Worm (Caenorhabditis elegans) whole organism, early embryonic: ENCODE measurements around the gene F49C12.5.
"Not testable (repeated sequence)": the region's sequence is repeated elsewhere in the genome, so short reads cannot be mapped to it uniquely, and the experiment has no call there.

Source experiments
- B0310.2 ChIP-seq: sonication (generic microtip); optimal IDR thresholded peaks from 2 replicates; lab custom pipeline; 2016; ENCODE audit warnings: mild to moderate bottlenecking, missing genetic modification characterization, missing compliant biosample characterization
- F13C5.2 ChIP-seq: sonication (generic microtip); optimal IDR thresholded peaks from 2 replicates; lab custom pipeline; 2017; ENCODE audit warnings: mild to moderate bottlenecking, missing genetic modification characterization, inconsistent platforms, missing compliant biosample characterization
- aly-1 ChIP-seq: sonication (generic microtip); optimal IDR thresholded peaks from 2 replicates; lab custom pipeline; 2016; ENCODE audit warnings: missing genetic modification characterization, missing compliant biosample characterization
- ama-1 ChIP-seq: fragments of 150-350 bp; optimal IDR thresholded peaks from 2 replicates; lab custom pipeline; 2014
- ceh-13 ChIP-seq: fragments of 200-800 bp; sonication (Bioruptor generic); optimal IDR thresholded peaks from 2 replicates; lab custom pipeline; 2018; ENCODE audit warnings: mild to moderate bottlenecking, missing genetic modification characterization, missing compliant biosample characterization
- ceh-36 ChIP-seq: sonication (generic microtip); optimal IDR thresholded peaks from 2 replicates; lab custom pipeline; 2016; ENCODE audit warnings: missing genetic modification characterization, inconsistent platforms, missing compliant biosample characterization
- ets-7 ChIP-seq: sonication (generic microtip); optimal IDR thresholded peaks from 2 replicates; lab custom pipeline; 2016; ENCODE audit warnings: missing genotype, missing genetic modification characterization, missing compliant biosample characterization
- flt-1 ChIP-seq: fragments of 200-800 bp; sonication (Bioruptor generic); IDR thresholded peaks from 2 replicates; pipeline ENCODE4 v1.3.6; 2022; ENCODE audit warnings: missing genetic modification characterization, missing compliant biosample characterization
- hmbx-1 ChIP-seq: sonication (generic microtip); optimal IDR thresholded peaks from 2 replicates; lab custom pipeline; 2016; ENCODE audit warnings: mild to moderate bottlenecking, missing genetic modification characterization, missing compliant biosample characterization
- hmg-4 ChIP-seq: fragments of 200-800 bp; sonication (Bioruptor generic); optimal IDR thresholded peaks from 2 replicates; lab custom pipeline; 2018; ENCODE audit warnings: mild to moderate bottlenecking, missing genetic modification characterization, missing compliant biosample characterization
- hnd-1 ChIP-seq: sonication (generic microtip); optimal IDR thresholded peaks from 2 replicates; lab custom pipeline; 2016; ENCODE audit warnings: missing genetic modification characterization, missing compliant biosample characterization
- pes-1 ChIP-seq: fragments of 200-800 bp; sonication (Bioruptor generic); IDR thresholded peaks from 2 replicates; pipeline ENCODE4 v1.3.6; 2022; ENCODE audit warnings: missing genetic modification reagents, missing genetic modification characterization, missing compliant biosample characterization
- scrt-1 ChIP-seq: fragments of 200-800 bp; sonication (Bioruptor generic); IDR thresholded peaks from 2 replicates; pipeline ENCODE4 v1.3.6; 2022; ENCODE audit warnings: missing genetic modification characterization, missing compliant biosample characterization
- sea-1 ChIP-seq: fragments of 200-800 bp; sonication (Bioruptor generic); conservative IDR thresholded peaks from 2 replicates; pipeline ENCODE4 v1.3.6; 2022; ENCODE audit warnings: missing genetic modification characterization, missing compliant biosample characterization
- tbx-11 ChIP-seq: fragments of 200-800 bp; sonication (Bioruptor generic); IDR thresholded peaks from 2 replicates; pipeline ENCODE4 v1.3.6; 2022; ENCODE audit warnings: missing genetic modification characterization, missing compliant biosample characterization
- tbx-37 ChIP-seq: fragments of 200-800 bp; sonication (Bioruptor generic); conservative IDR thresholded peaks from 2 replicates; pipeline ENCODE4 v1.3.6; 2022; ENCODE audit warnings: missing genetic modification reagents, missing genetic modification characterization, missing compliant biosample characterization
- tra-4 ChIP-seq: sonication (generic microtip); optimal IDR thresholded peaks from 2 replicates; lab custom pipeline; 2017; ENCODE audit warnings: missing genetic modification characterization, missing compliant biosample characterization

F49C12.5 gene

DNA sequence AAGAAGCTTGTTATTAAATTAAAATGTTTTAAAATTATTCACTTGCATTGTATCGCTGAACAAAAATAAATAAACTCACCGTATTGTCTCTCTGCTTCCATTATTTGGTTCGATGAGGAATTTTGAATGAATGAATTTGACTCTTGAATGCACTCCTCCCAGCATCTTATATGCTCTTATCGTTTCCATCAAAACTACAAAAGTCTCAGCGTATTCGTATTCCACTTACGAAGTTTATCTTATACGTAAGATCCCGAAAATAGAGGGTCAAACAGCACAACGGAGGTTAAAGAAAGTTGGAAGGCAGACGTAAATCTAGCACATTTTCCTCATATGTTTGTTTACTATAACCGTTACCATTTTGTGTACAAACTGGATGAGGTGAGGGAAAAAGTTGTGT lies 18.4 kb upstream of the F49C12.5 start, which contains the start of gene nhr-267:
nhr-267 (minus strand) TSS at position 101 of the 400 bp plus-strand sequence.
- TF ChIP-seq ceh-13 (GFP tag; lab: Kevin White, UChicago); tbx-11 (GFP tag; lab: Robert Waterston, UW); sea-1: not testable (repeated sequence)

DNA sequence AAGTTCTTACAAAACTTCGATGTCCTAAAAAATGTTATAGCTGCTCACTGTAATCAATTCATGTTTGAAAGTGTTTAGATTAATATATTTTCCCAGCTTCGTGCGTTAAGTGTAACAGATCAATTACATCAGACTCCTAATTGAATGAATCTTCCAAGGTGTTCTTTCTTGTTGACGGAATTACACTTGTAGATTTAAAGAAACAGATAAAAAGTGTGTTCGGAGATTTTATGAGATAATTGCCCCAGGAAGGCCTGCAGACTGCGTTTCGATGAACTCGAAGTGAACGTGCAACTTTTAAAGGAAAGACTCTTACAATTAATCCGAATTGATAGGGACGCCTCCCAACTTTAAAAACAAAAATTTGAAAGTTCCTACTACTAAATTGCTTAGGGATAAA lies 15.1 kb upstream of the F49C12.5 start:
- TF ChIP-seq ets-7 (tag; lab: Kevin White, UChicago) (no peak), sea-1 (no peak), pes-1 (no peak), tbx-37 (GFP tag; lab: Robert Waterston, UW) (no peak), aly-1 (no peak), flt-1 (GFP tag; lab: Robert Waterston, UW) (no peak), hmg-4 (GFP tag; lab: Kevin White, UChicago) (no peak), scrt-1 (no peak), B0310.2 (no peak), ceh-36 (tag; lab: Kevin White, UChicago) (no peak)

DNA sequence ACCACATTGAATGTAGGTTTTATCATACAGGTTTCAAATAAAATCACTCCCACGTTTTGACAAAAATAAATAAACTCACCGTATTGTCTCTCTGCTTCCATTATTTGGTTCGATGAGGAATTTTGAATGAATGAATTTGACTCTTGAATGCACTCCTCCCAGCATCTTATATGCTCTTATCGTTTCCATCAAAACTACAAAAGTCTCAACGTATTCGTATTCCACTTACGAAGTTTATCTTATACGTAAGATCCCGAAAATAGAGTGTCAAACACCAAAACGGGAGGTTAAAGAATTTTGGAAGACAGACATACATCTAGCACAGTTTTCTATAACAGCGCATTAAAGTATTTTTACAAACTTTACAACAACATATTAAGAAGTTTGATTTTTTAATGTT lies 10.9 kb upstream of the F49C12.5 start, which contains the start of gene nhr-264:
nhr-264 (minus strand) TSS at position 101 of the 400 bp plus-strand sequence.
- TF ChIP-seq ets-7 (tag; lab: Kevin White, UChicago); tbx-37 (GFP tag; lab: Robert Waterston, UW); aly-1: not testable (repeated sequence)

DNA sequence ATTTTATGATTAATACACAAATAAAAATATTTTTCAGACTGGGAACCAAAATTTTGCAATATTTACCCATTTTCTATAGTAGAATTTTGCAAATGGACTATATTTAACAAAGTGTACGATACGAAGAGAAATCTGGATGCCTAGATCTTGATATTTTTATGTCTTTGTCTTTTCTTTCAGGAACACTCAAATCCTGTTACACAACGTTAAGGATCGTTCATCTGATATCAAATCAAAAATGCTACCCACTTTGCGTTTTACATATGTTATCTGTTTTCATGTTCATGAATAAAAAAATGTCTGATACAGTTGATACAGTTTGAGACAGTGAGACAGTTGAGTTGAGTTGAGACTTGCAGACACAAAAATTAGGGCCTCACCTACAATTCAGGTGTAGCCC lies 8.4 kb upstream of the F49C12.5 start, which contains the start of gene F49C12.1:
F49C12.1 (minus strand) TSS at position 70 of the 400 bp plus-strand sequence.
- TF ChIP-seq hnd-1 (tag; lab: Kevin White, UChicago) (no peak), tbx-37 (GFP tag; lab: Robert Waterston, UW) (no peak), tra-4 (tag; lab: Kevin White, UChicago) (no peak), ceh-13 (GFP tag; lab: Kevin White, UChicago) (no peak), hmg-4 (GFP tag; lab: Kevin White, UChicago) (no peak), scrt-1 (no peak), ceh-36 (tag; lab: Kevin White, UChicago) (no peak), tbx-11 (GFP tag; lab: Robert Waterston, UW) (no peak), sea-1 (no peak), B0310.2 (no peak), flt-1 (GFP tag; lab: Robert Waterston, UW) (no peak), ets-7 (tag; lab: Kevin White, UChicago) (no peak), F13C5.2 (tag; lab: Kevin White, UChicago) (no peak), hmbx-1 (tag; lab: Kevin White, UChicago) (no peak), ama-1 (no peak), aly-1 (no peak), pes-1 (no peak)

DNA sequence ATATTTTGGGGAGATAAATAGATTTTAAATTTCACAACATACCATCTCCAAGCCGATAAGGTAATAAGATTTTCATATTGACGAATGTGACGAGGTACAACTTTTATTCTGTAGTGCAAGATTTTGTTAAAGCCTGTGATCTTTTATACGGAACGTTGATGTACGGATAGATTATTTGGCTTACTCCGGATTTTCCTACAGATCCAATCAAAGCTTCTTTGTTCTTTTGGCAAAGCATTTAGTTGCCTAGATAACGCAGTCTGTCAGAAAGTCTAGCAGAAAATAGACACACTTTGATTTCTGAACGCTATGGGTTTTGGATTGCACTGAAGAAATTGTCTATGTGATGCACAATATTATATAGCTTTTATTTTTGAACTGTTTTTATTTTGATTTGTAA lies 5.6 kb upstream of the F49C12.5 start, which contains the start of gene F49C12.2:
F49C12.2 (minus strand) TSS at position 101 of the 400 bp plus-strand sequence.
- TF ChIP-seq ama-1 (no peak), tbx-11 (GFP tag; lab: Robert Waterston, UW) (no peak), flt-1 (GFP tag; lab: Robert Waterston, UW) (no peak), hmbx-1 (tag; lab: Kevin White, UChicago) (no peak), ceh-13 (GFP tag; lab: Kevin White, UChicago) (no peak), ceh-36 (tag; lab: Kevin White, UChicago) (no peak), scrt-1 (no peak), sea-1 (no peak), hmg-4 (GFP tag; lab: Kevin White, UChicago) (no peak), hnd-1 (tag; lab: Kevin White, UChicago) (no peak), B0310.2 (no peak), tbx-37 (GFP tag; lab: Robert Waterston, UW) (no peak), pes-1 (no peak), ets-7 (tag; lab: Kevin White, UChicago) (no peak), tra-4 (tag; lab: Kevin White, UChicago) (no peak), aly-1 (no peak), F13C5.2 (tag; lab: Kevin White, UChicago) (no peak)

DNA sequence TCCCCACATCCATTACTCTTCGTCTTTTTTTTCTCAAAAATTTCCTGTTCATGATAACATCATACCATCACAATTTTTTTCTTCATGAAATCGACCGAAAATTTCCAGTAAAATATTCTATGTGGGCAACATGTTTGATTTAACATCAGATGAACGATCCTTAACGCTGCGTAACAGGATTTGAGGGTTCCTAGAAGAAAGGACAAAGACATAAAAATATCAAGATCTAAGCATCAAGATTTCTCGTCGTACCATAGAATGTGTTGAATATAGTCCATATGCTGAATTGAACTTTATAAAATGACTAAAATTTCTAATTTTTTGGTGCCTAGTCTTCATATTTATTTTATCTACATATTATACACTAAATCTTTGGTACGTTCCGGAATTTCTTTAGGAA lies 4.6 kb upstream of the F49C12.5 start, which contains the start of gene F49C12.3:
F49C12.3 (plus strand) TSS at position 301 of the 400 bp plus-strand sequence.
- TF ChIP-seq B0310.2 (no peak), ceh-36 (tag; lab: Kevin White, UChicago) (no peak), tbx-37 (GFP tag; lab: Robert Waterston, UW) (no peak), pes-1 (no peak), tbx-11 (GFP tag; lab: Robert Waterston, UW) (no peak), hnd-1 (tag; lab: Kevin White, UChicago) (no peak), flt-1 (GFP tag; lab: Robert Waterston, UW) (no peak), ama-1 (no peak), ets-7 (tag; lab: Kevin White, UChicago) (no peak), hmg-4 (GFP tag; lab: Kevin White, UChicago) (no peak), sea-1 (no peak), scrt-1 (no peak), tra-4 (tag; lab: Kevin White, UChicago) (no peak)

DNA sequence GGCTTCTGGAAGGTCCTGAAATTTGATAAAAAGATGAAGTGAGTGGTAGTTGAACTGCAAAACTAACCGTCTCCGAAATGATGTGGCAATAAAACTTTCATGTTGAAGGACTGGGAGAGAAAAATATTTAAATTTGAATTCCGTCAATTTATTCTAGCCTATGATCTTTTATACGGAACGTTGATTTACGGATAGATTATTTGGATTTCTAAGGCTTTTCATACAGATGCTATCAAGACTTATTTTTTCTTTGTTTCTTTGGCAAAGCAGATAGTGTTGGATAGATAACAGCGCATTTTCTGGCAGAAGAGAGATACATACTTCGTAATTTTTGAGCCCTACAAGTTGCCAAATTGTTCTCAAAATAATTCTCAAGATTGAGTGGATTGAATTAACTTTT lies 723 bp upstream of the F49C12.5 start, which contains the start of gene F49C12.4:
F49C12.4 (minus strand) TSS at position 101 of the 400 bp plus-strand sequence.
- TF ChIP-seq ama-1 (no peak), F13C5.2 (tag; lab: Kevin White, UChicago) (no peak), hmbx-1 (tag; lab: Kevin White, UChicago) (no peak), ceh-36 (tag; lab: Kevin White, UChicago) (no peak), pes-1 (no peak), ets-7 (tag; lab: Kevin White, UChicago) (no peak)

DNA sequence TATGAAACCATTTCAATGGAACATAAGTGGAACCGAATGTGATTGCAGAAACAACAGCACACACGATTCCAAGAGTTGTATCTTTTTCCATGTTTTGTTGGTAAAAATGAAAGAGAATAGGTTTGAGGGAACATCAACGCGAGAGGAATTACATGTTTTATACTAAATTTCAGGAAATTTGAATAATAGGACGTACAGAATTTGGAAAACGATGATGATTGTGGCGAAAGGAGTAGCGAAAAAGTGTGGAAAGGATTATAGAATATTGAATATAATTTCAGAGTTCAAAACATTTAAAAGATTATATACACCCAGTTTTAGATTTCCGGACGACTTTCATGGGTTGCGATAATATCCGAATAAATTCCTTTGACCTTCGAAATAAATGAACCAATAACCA lies 4.3 kb downstream of the F49C12.5 start, which contains the start of gene F49C12.6:
F49C12.6 (minus strand) TSS at position 101 of the 400 bp plus-strand sequence.
- no peak for TF ChIP-seq tbx-11 (GFP tag; lab: Robert Waterston, UW)
- TF ChIP-seq ets-7 (tag; lab: Kevin White, UChicago) = no peak
- no peak for TF ChIP-seq B0310.2
- no peak for TF ChIP-seq aly-1
- no peak for TF ChIP-seq hmg-4 (GFP tag; lab: Kevin White, UChicago)
- TF ChIP-seq ceh-36 (tag; lab: Kevin White, UChicago) = no peak
- no peak for TF ChIP-seq scrt-1
- TF ChIP-seq tbx-37 (GFP tag; lab: Robert Waterston, UW) = no peak
- TF ChIP-seq F13C5.2 (tag; lab: Kevin White, UChicago) = no peak
- no peak for TF ChIP-seq ama-1
- TF ChIP-seq pes-1 = no peak
- TF ChIP-seq sea-1 = no peak
- TF ChIP-seq ceh-13 (GFP tag; lab: Kevin White, UChicago) = no peak
- TF ChIP-seq flt-1 (GFP tag; lab: Robert Waterston, UW) = no peak
- no peak for TF ChIP-seq hnd-1 (tag; lab: Kevin White, UChicago)
- TF ChIP-seq hmbx-1 (tag; lab: Kevin White, UChicago) = no peak
- no peak for TF ChIP-seq tra-4 (tag; lab: Kevin White, UChicago)
